Fruit fly (Drosophila melanogaster): ENCODE measurements around the gene shi.

DNA sequence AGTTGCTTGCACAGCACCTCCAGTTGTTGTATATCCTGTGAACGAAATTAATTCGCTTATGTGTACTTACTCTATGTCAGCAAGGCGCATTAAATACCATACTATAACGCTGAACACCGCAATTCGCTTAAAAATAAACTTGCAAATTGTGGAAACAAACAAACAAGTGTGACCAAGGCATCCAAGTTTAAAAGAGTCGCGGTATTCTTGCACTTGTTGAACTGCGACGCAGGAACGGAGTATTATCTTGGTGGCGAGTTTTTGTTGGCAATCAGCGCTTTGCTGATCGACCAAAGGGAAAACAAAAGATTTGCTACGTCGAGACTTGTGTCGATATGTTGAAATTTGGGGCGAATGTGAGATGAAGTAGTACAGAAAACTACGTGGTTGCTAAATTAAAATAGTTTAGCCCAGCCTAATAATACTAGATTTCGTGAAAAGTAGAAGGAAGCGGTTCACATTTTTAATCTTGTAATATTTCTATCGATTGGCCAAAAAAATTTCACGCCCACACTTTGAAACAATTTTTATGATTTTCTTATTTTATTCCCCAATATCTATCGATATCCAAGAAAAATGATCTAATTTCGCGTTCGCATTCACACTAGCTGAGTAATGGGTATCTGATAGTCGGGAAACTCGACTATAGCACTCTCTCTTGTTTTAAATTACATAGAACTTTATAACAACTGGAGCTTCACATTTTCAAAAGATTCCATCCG lies 41.7 kb downstream of the shi start, which contains the start of gene Ranbp16:
- TF ChIP-seq EcR (GFP tag; optimal IDR thresholded peaks at IDR 0.05) (no peak), CG17806 (tag; optimal IDR thresholded peaks at IDR 0.05) (no peak), CG32121 (GFP tag; IDR thresholded peaks at IDR 0.05) (no peak), CG13204 (GFP tag; optimal IDR thresholded peaks at IDR 0.05) (no peak), CG9948 (tag; optimal IDR thresholded peaks at IDR 0.05) (no peak)

All from whole organism, pupa.